Fruit fly (Drosophila melanogaster) whole organism, wandering third instar larva: Measurements from ENCODE around the gene Proc.

Source experiments
- Abd-B ChIP-seq: fragments of >200 bp; optimal IDR thresholded peaks from 2 replicates; lab custom pipeline; 2017; ENCODE audit warnings: missing biosample characterization, missing genetic modification characterization
- CG32264 ChIP-seq: fragments of 200-800 bp; sonication (Bioruptor generic); optimal IDR thresholded peaks from 2 replicates; lab custom pipeline; 2016; ENCODE audit warnings: missing biosample characterization, missing genetic modification characterization
- CG9705 ChIP-seq: fragments of 200-800 bp; sonication (Bioruptor generic); optimal IDR thresholded peaks from 2 replicates; lab custom pipeline; 2018; ENCODE audit warnings: missing biosample characterization, mild to moderate bottlenecking, missing genetic modification characterization
- CrebA ChIP-seq: fragments of 200-800 bp; sonication (Bioruptor generic); optimal IDR thresholded peaks from 2 replicates; lab custom pipeline; 2016; ENCODE audit warnings: missing biosample characterization, mild to moderate bottlenecking, missing genetic modification characterization, borderline replicate concordance
- Dfd ChIP-seq: fragments of >200 bp; optimal IDR thresholded peaks from 2 replicates; lab custom pipeline; 2017; ENCODE audit warnings: missing biosample characterization, missing genetic modification characterization
- Dif ChIP-seq: fragments of 200-275, 200-300 bp; sonication (Bioruptor generic); optimal IDR thresholded peaks from 2 replicates; lab custom pipeline; 2018; ENCODE audit warnings: missing biosample characterization, missing genetic modification characterization; ENCODE audit not compliant: partially characterized antibody
- GATAd ChIP-seq: sonication (Bioruptor generic); optimal IDR thresholded peaks from 2 replicates; lab custom pipeline; 2016; ENCODE audit warnings: missing biosample characterization, missing genetic modification characterization
- HLH106 ChIP-seq: fragments of 200-800 bp; optimal IDR thresholded peaks from 3 replicates; lab custom pipeline; 2019; ENCODE audit warnings: missing biosample characterization, mild to moderate bottlenecking, missing genetic modification characterization, moderate library complexity
- Hnf4 ChIP-seq: fragments of 200-800 bp; sonication (Bioruptor generic); optimal IDR thresholded peaks from 2 replicates; lab custom pipeline; 2016; ENCODE audit warnings: missing biosample characterization, mild to moderate bottlenecking, missing genetic modification characterization
- Hr78 ChIP-seq: fragments of >200 bp; optimal IDR thresholded peaks from 2 replicates; lab custom pipeline; 2017; ENCODE audit warnings: missing biosample characterization, missing genetic modification characterization
- Hr83 ChIP-seq: fragments of 200-300 bp; sonication (Bioruptor generic); optimal IDR thresholded peaks from 2 replicates; lab custom pipeline; 2016; ENCODE audit warnings: missing biosample characterization, mild to moderate bottlenecking, missing genetic modification characterization, moderate library complexity; ENCODE audit not compliant: poor library complexity, severe bottlenecking
- Jra ChIP-seq: sonication (Bioruptor generic); optimal IDR thresholded peaks from 2 replicates; lab custom pipeline; 2016; ENCODE audit warnings: missing biosample characterization, missing genetic modification characterization
- Mio ChIP-seq: sonication (Bioruptor generic); optimal IDR thresholded peaks from 2 replicates; lab custom pipeline; 2016; ENCODE audit warnings: missing biosample characterization, missing genetic modification characterization
- Myc ChIP-seq: fragments of >200 bp; optimal IDR thresholded peaks from 2 replicates; lab custom pipeline; 2017
- N ChIP-seq: fragments of >200 bp; optimal IDR thresholded peaks from 2 replicates; lab custom pipeline; 2018; ENCODE audit warnings: missing biosample characterization, missing external identifiers, missing genetic modification characterization
- OdsH ChIP-seq: fragments of 200-800 bp; sonication (Bioruptor generic); optimal IDR thresholded peaks from 2 replicates; lab custom pipeline; 2016; ENCODE audit warnings: missing biosample characterization, mild to moderate bottlenecking, missing genetic modification characterization
- Rel ChIP-seq, 2 experiments: fragments of 200-800 bp; sonication (Bioruptor generic) in 1 of 2; optimal IDR thresholded peaks; 2 replicates in 1 of 2; 3 replicates in 1 of 2; lab custom pipeline; 2016 to 2019; ENCODE audit warnings: mild to moderate bottlenecking in 2 of 2, missing biosample characterization in 2 of 2, missing genetic modification characterization in 2 of 2, moderate library complexity in 1 of 2
- Sp1 ChIP-seq: fragments of 200-800 bp; sonication (Bioruptor generic); optimal IDR thresholded peaks from 3 replicates; lab custom pipeline; 2019; ENCODE audit warnings: missing biosample characterization, mild to moderate bottlenecking, missing genetic modification characterization, moderate library complexity
- Vsx2 ChIP-seq: fragments of 200-300, 225-300 bp; sonication (Bioruptor generic); optimal IDR thresholded peaks from 2 replicates; lab custom pipeline; 2018; ENCODE audit warnings: missing biosample characterization, missing genetic modification characterization; ENCODE audit not compliant: partially characterized antibody
- br ChIP-seq: fragments of 200-800 bp; sonication (Bioruptor generic); optimal IDR thresholded peaks from 2 replicates; lab custom pipeline; 2016; ENCODE audit warnings: missing biosample characterization, missing genetic modification characterization
- brk ChIP-seq: fragments of 200-800 bp; sonication (Bioruptor generic); optimal IDR thresholded peaks from 2 replicates; lab custom pipeline; 2016; ENCODE audit warnings: missing biosample characterization, mild to moderate bottlenecking, missing genetic modification characterization
- dl ChIP-seq, 2 experiments: fragments of 175-275, 200-275 bp in 1 of 2; fragments of 200-275 bp in 1 of 2; sonication (Bioruptor generic); optimal IDR thresholded peaks; lab custom pipeline; 2018; ENCODE audit warnings: mild to moderate bottlenecking in 2 of 2, missing biosample characterization in 2 of 2, missing genetic modification characterization in 2 of 2, moderate library complexity in 2 of 2; ENCODE audit not compliant: partially characterized antibody in 2 of 2, insufficient read depth in 1 of 2
- dmrt93B ChIP-seq: fragments of 200-800 bp; sonication (Bioruptor generic); optimal IDR thresholded peaks from 2 replicates; lab custom pipeline; 2018; ENCODE audit warnings: missing biosample characterization, mild to moderate bottlenecking, missing genetic modification characterization
- dsf ChIP-seq: sonication (Bioruptor generic); optimal IDR thresholded peaks from 2 replicates; lab custom pipeline; 2016; ENCODE audit warnings: missing biosample characterization, missing genetic modification characterization, borderline replicate concordance
- foxo ChIP-seq, 2 experiments: fragments of 200-800 bp; sonication (Bioruptor generic); optimal IDR thresholded peaks; 2 replicates in 1 of 2; 3 replicates in 1 of 2; lab custom pipeline; 2016 to 2017; ENCODE audit warnings: missing biosample characterization in 2 of 2, missing genetic modification characterization in 2 of 2
- fru ChIP-seq: fragments of 200-800 bp; sonication (Bioruptor generic); optimal IDR thresholded peaks from 3 replicates; lab custom pipeline; 2016; ENCODE audit warnings: missing biosample characterization, mild to moderate bottlenecking, missing genetic modification characterization
- h ChIP-seq: fragments of 200-800 bp; sonication (Bioruptor generic); optimal IDR thresholded peaks from 3 replicates; lab custom pipeline; 2016; ENCODE audit warnings: missing biosample characterization, mild to moderate bottlenecking, missing genetic modification characterization
- jim ChIP-seq: fragments of 175-275, 200-325 bp; sonication (Bioruptor generic); optimal IDR thresholded peaks from 2 replicates; lab custom pipeline; 2016; ENCODE audit warnings: missing biosample characterization, mild to moderate bottlenecking, missing genetic modification characterization
- rgr ChIP-seq: fragments of 200-800 bp; sonication (Bioruptor generic); optimal IDR thresholded peaks from 3 replicates; lab custom pipeline; 2016; ENCODE audit warnings: missing biosample characterization, mild to moderate bottlenecking, missing genetic modification characterization
- sage ChIP-seq: fragments of 200-800 bp; sonication (Bioruptor generic); optimal IDR thresholded peaks from 2 replicates; lab custom pipeline; 2016; ENCODE audit warnings: missing biosample characterization, mild to moderate bottlenecking, missing genetic modification characterization
- sv ChIP-seq: fragments of 200-800 bp; sonication (Bioruptor generic); optimal IDR thresholded peaks from 3 replicates; lab custom pipeline; 2016; ENCODE audit warnings: missing biosample characterization, missing genetic modification characterization
- tai ChIP-seq: sonication (Bioruptor generic); optimal IDR thresholded peaks from 2 replicates; lab custom pipeline; 2016; ENCODE audit warnings: missing biosample characterization, missing genetic modification characterization
- usp ChIP-seq: fragments of >200 bp; optimal IDR thresholded peaks from 2 replicates; lab custom pipeline; 2017; ENCODE audit warnings: missing biosample characterization, missing genetic modification characterization
- woc ChIP-seq: sonication (Bioruptor generic); optimal IDR thresholded peaks from 2 replicates; lab custom pipeline; 2016; ENCODE audit warnings: missing biosample characterization, mild to moderate bottlenecking, missing genetic modification characterization

Proc gene

dm6 chr2L:7840152-7840551 lies 31.1 kb downstream of the Proc start, which contains the start of gene CG14537:
TSS of gene CG14537 (plus strand) at chr2L:7840452.
- TF ChIP-seq Dfd: no peak
- TF ChIP-seq Hr78 (GFP tag; lab: Kevin White, UChicago): no peak
- TF ChIP-seq Jra: no peak
- no peak for TF ChIP-seq CrebA (GFP tag; lab: Kevin White, UChicago)
- TF ChIP-seq dsf (GFP tag; lab: Kevin White, UChicago): no peak
- no peak for TF ChIP-seq GATAd (GFP tag; lab: Kevin White, UChicago)
- no peak for TF ChIP-seq Sp1 (GFP tag; lab: Kevin White, UChicago)
- TF ChIP-seq, all 38 proteins: peak for 0

dm6 chr2L:7838024-7838423 lies 33.2 kb downstream of the Proc start:
- TF ChIP-seq tai (no peak), CG9705 (GFP tag; lab: Kevin White, UChicago) (no peak), Dfd (no peak), OdsH (no peak), Mio (GFP tag; lab: Kevin White, UChicago) (no peak), jim (no peak), Sp1 (GFP tag; lab: Kevin White, UChicago) (no peak), woc (GFP tag; lab: Kevin White, UChicago) (no peak), fru (no peak), usp (no peak), N (no peak), Dif (GFP tag; lab: Kevin White, UChicago) (no peak), Vsx2 (GFP tag; lab: Kevin White, UChicago) (no peak)

- TF ChIP-seq Hnf4 (no peak), dmrt93B (GFP tag; lab: Kevin White, UChicago) (no peak), foxo (GFP tag; optimal IDR thresholded peaks at IDR 0.05; lab: Kevin White, UChicago) (no peak), h (GFP tag; lab: Kevin White, UChicago) (no peak), Sp1 (GFP tag; lab: Kevin White, UChicago) (no peak), rgr (no peak), woc (GFP tag; lab: Kevin White, UChicago) (no peak), jim (no peak), Vsx2 (GFP tag; lab: Kevin White, UChicago) (no peak), tai (no peak)
- TF ChIP-seq, all 38 proteins: peak for 0
Measured at dm6 chr2L:7833650-7834049, 37.6 kb downstream of the Proc start.

dm6 chr2L:7833238-7833637 lies 38.0 kb downstream of the Proc start:
- TF ChIP-seq Rel (GFP tag; optimal IDR thresholded peaks at IDR 0.05; lab: Kevin White, UChicago) (no peak), Rel (tag; optimal IDR thresholded peaks at IDR 0.05; lab: Kevin White, UChicago) (no peak), Myc (lab: Kevin White, UChicago) (no peak), h (GFP tag; lab: Kevin White, UChicago) (no peak), Vsx2 (GFP tag; lab: Kevin White, UChicago) (no peak), foxo (GFP tag; optimal IDR thresholded peaks at IDR 0.05; lab: Kevin White, UChicago) (no peak), Dif (GFP tag; lab: Kevin White, UChicago) (no peak), GATAd (GFP tag; lab: Kevin White, UChicago) (no peak)

- TF ChIP-seq Dif (GFP tag; lab: Kevin White, UChicago) (peak; percentile 88), brk (no peak), Hr83 (GFP tag; lab: Kevin White, UChicago) (peak; percentile 56), dl (GFP tag; optimal IDR thresholded peaks at IDR 0.05; lab: Kevin White, UChicago; ENCODE audit: insufficient read depth in 1 of 2, partially characterized antibody in 2 of 2) (peak; percentile 54 to 55), tai (no peak), Rel (GFP tag; optimal IDR thresholded peaks at IDR 0.05; lab: Kevin White, UChicago) (peak; percentile 10), Rel (tag; optimal IDR thresholded peaks at IDR 0.05; lab: Kevin White, UChicago) (no peak), N (peak; percentile 62), rgr (peak; percentile 41), Hnf4 (peak; percentile 11)
- TF ChIP-seq, all 38 proteins: peak for 7
Measured at dm6 chr2L:7828901-7829300, 42.3 kb downstream of the Proc start.

dm6 chr2L:7828231-7828630 lies 43.0 kb downstream of the Proc start:
- no peak for TF ChIP-seq woc (GFP tag; lab: Kevin White, UChicago)
- no peak for TF ChIP-seq GATAd (GFP tag; lab: Kevin White, UChicago)
- TF ChIP-seq dsf (GFP tag; lab: Kevin White, UChicago): no peak
- no peak for TF ChIP-seq usp
- no peak for TF ChIP-seq Hr78 (GFP tag; lab: Kevin White, UChicago)
- peak; percentile 25 for TF ChIP-seq rgr
- no peak for TF ChIP-seq dmrt93B (GFP tag; lab: Kevin White, UChicago)
- peak; percentile 86 for TF ChIP-seq Dif (GFP tag; lab: Kevin White, UChicago)
- TF ChIP-seq tai: no peak
- no peak for TF ChIP-seq brk
- TF ChIP-seq Myc (lab: Kevin White, UChicago): no peak
- TF ChIP-seq sage (GFP tag; lab: Kevin White, UChicago): no peak
- TF ChIP-seq Mio (GFP tag; lab: Kevin White, UChicago): no peak
- TF ChIP-seq Hr83 (GFP tag; lab: Kevin White, UChicago): peak; percentile 52
- TF ChIP-seq foxo (GFP tag; optimal IDR thresholded peaks at IDR 0.05; lab: Kevin White, UChicago): no peak
- no peak for TF ChIP-seq CrebA (GFP tag; lab: Kevin White, UChicago)
- TF ChIP-seq br (GFP tag; lab: Kevin White, UChicago): peak; percentile 31
- TF ChIP-seq N: no peak
- TF ChIP-seq dl (GFP tag; optimal IDR thresholded peaks at IDR 0.05; lab: Kevin White, UChicago; ENCODE audit: insufficient read depth in 1 of 2, partially characterized antibody in 2 of 2): peak; percentile 49 to 87
- peak; percentile 58 for TF ChIP-seq h (GFP tag; lab: Kevin White, UChicago)
- peak; percentile 42 for TF ChIP-seq HLH106 (tag; lab: Kevin White, UChicago)
- no peak for TF ChIP-seq sv (GFP tag; lab: Kevin White, UChicago)
- no peak for TF ChIP-seq CG32264 (GFP tag; lab: Kevin White, UChicago)
- TF ChIP-seq Dfd: no peak
- peak; percentile 28 for TF ChIP-seq fru
- no peak for TF ChIP-seq Abd-B (GFP tag; lab: Kevin White, UChicago)
